Worm (Caenorhabditis elegans) whole organism, L1 larva: ENCODE results near the gene F23A7.4.

Source experiments
- C04F5.9 ChIP-seq: sonication (generic microtip); optimal IDR thresholded peaks from 2 replicates; lab custom pipeline; 2016; ENCODE audit warnings: missing genetic modification characterization, missing compliant biosample characterization
- alr-1 ChIP-seq: fragments of 200-800 bp; sonication (Bioruptor generic); optimal IDR thresholded peaks from 2 replicates; lab custom pipeline; 2018; ENCODE audit warnings: borderline replicate concordance, mild to moderate bottlenecking, missing genetic modification characterization, missing compliant biosample characterization
- egl-13 ChIP-seq: sonication (generic microtip); optimal IDR thresholded peaks from 2 replicates; lab custom pipeline; 2016; ENCODE audit warnings: missing genotype, missing genetic modification reagents, missing genetic modification characterization, missing compliant biosample characterization
- fos-1 ChIP-seq: fragments of 150-350 bp; optimal IDR thresholded peaks from 2 replicates; lab custom pipeline; 2014; ENCODE audit warnings: missing biosample characterization, missing genetic modification characterization
- jun-1 ChIP-seq: fragments of 150-350 bp; optimal IDR thresholded peaks from 2 replicates; lab custom pipeline; 2014; ENCODE audit warnings: missing biosample characterization, missing genetic modification reagents, missing genetic modification characterization
- nhr-77 ChIP-seq: fragments of 150-350 bp; optimal IDR thresholded peaks from 2 replicates; lab custom pipeline; 2014; ENCODE audit warnings: missing biosample characterization, missing genetic modification characterization
- pax-3 ChIP-seq: fragments of 200-800 bp; sonication (Bioruptor generic); optimal IDR thresholded peaks from 2 replicates; lab custom pipeline; 2018; ENCODE audit warnings: mild to moderate bottlenecking, missing genetic modification characterization, moderate library complexity, missing compliant biosample characterization
- ztf-11 ChIP-seq, 2 experiments: sonication (generic microtip); optimal IDR thresholded peaks; 2 replicates each; lab custom pipeline; 2016 to 2017; ENCODE audit warnings: missing genetic modification characterization in 2 of 2, missing biosample characterization in 1 of 2, missing compliant biosample characterization in 1 of 2

DNA sequence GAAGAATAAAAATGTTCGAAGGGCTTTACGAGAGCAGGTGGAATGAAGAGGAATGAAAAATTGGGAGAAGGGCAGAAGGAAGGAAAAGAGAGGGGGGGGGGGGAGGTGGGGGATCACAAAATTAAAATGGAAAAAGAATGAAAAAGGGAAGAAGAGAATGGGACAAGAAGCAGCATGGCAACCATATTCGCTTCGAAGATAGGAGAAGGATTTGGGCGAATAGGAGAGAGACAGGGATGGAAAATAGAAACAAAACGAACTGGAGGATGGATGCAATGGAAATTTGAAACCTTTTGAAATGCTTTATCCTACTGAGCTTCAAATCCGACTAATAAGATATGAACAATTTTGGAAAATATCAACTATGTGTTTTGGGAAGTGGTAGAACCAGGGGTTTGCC, 38.3 kb downstream of the F23A7.4 start, which contains the start of gene W10G6.6:
- no peak for TF ChIP-seq alr-1
- no peak for TF ChIP-seq fos-1 (tag; lab: Kevin White, UChicago)
- TF ChIP-seq egl-13 (tag; lab: Kevin White, UChicago), result no peak
- no peak for TF ChIP-seq jun-1
- no peak for TF ChIP-seq C04F5.9 (tag; lab: Kevin White, UChicago)
- TF ChIP-seq nhr-77 (tag; lab: Kevin White, UChicago), result no peak
- no peak for TF ChIP-seq ztf-11 (tag; optimal IDR thresholded peaks at IDR 0.05; lab: Kevin White, UChicago)
- no peak for TF ChIP-seq pax-3 (tag; lab: Kevin White, UChicago)
